Worm (Caenorhabditis elegans) whole organism, L2 larva: ENCODE data around the gene nlp-61.

Source experiments
- C34F6.9 ChIP-seq: fragments of 150-350 bp; optimal IDR thresholded peaks from 2 replicates; lab custom pipeline; 2014; ENCODE audit warnings: missing biosample characterization, missing genetic modification characterization
- F13H6.1 ChIP-seq: sonication (generic microtip); optimal IDR thresholded peaks from 2 replicates; lab custom pipeline; 2016; ENCODE audit warnings: missing genetic modification characterization, missing compliant biosample characterization
- R02D3.7 ChIP-seq: fragments of 150-350 bp; optimal IDR thresholded peaks from 2 replicates; lab custom pipeline; 2014; ENCODE audit warnings: missing biosample characterization, missing genetic modification characterization
- Y55F3AM.14 ChIP-seq: fragments of 200-800 bp; sonication (Bioruptor generic); optimal IDR thresholded peaks from 2 replicates; lab custom pipeline; 2018; ENCODE audit warnings: mild to moderate bottlenecking, missing genetic modification characterization, missing compliant biosample characterization
- aly-2 ChIP-seq: fragments of 150-350 bp; optimal IDR thresholded peaks from 2 replicates; lab custom pipeline; 2014; ENCODE audit warnings: missing biosample characterization, missing genetic modification characterization
- blmp-1 ChIP-seq: sonication (generic microtip); optimal IDR thresholded peaks from 2 replicates; lab custom pipeline; 2017; ENCODE audit warnings: missing genetic modification characterization, mild to moderate bottlenecking, missing compliant biosample characterization, antibody characterized with exemption, moderate library complexity; ENCODE audit not compliant: insufficient read depth
- ceh-82 ChIP-seq: fragments of 150-350 bp; optimal IDR thresholded peaks from 2 replicates; lab custom pipeline; 2014; ENCODE audit warnings: missing biosample characterization, missing genetic modification characterization
- crh-2 ChIP-seq: sonication (generic microtip); optimal IDR thresholded peaks from 2 replicates; lab custom pipeline; 2017; ENCODE audit warnings: missing biosample characterization, missing genetic modification characterization
- dmd-4 ChIP-seq: sonication (generic microtip); optimal IDR thresholded peaks from 2 replicates; lab custom pipeline; 2017; ENCODE audit warnings: missing biosample characterization, missing genetic modification characterization
- egl-27 ChIP-seq: sonication (generic microtip); optimal IDR thresholded peaks from 3 replicates; lab custom pipeline; 2017; ENCODE audit warnings: missing biosample characterization, missing genetic modification reagents, missing genetic modification characterization
- elt-1 ChIP-seq: fragments of 150-350 bp; optimal IDR thresholded peaks from 2 replicates; lab custom pipeline; 2014; ENCODE audit warnings: missing biosample characterization, missing genetic modification characterization
- fos-1 ChIP-seq: fragments of 150-350 bp; optimal IDR thresholded peaks from 2 replicates; lab custom pipeline; 2014; ENCODE audit warnings: missing biosample characterization, missing genetic modification characterization
- gmeb-1 ChIP-seq: fragments of 150-350 bp; optimal IDR thresholded peaks from 2 replicates; lab custom pipeline; 2014; ENCODE audit warnings: missing biosample characterization, missing genetic modification characterization
- lin-11 ChIP-seq: fragments of 150-350 bp; sonication (generic microtip); optimal IDR thresholded peaks from 2 replicates; lab custom pipeline; 2014; ENCODE audit warnings: missing biosample characterization, missing genetic modification characterization, inconsistent platforms, mixed read lengths
- lin-39 ChIP-seq: fragments of 150-350 bp; optimal IDR thresholded peaks from 2 replicates; lab custom pipeline; 2014; ENCODE audit warnings: missing biosample characterization, missing genetic modification reagents, missing genetic modification characterization
- lsy-2 ChIP-seq, 2 experiments: fragments of 150-350 bp in 1 of 2; sonication (generic microtip) in 1 of 2; optimal IDR thresholded peaks; 2 replicates each; lab custom pipeline; 2014 to 2017; ENCODE audit warnings: missing biosample characterization in 2 of 2, missing genetic modification characterization in 2 of 2
- mbf-1 ChIP-seq: sonication (generic microtip); optimal IDR thresholded peaks from 2 replicates; lab custom pipeline; 2017; ENCODE audit warnings: missing biosample characterization, missing genetic modification characterization
- mdl-1 ChIP-seq, 2 experiments: fragments of 150-350 bp in 1 of 2; sonication (generic microtip) in 1 of 2; optimal IDR thresholded peaks; 2 replicates each; lab custom pipeline; 2017; ENCODE audit warnings: missing biosample characterization in 2 of 2, missing genetic modification characterization in 2 of 2
- nhr-10 ChIP-seq: sonication (generic microtip); optimal IDR thresholded peaks from 2 replicates; lab custom pipeline; 2017; ENCODE audit warnings: missing biosample characterization, missing genetic modification characterization
- nhr-11 ChIP-seq: fragments of 150-350 bp; optimal IDR thresholded peaks from 2 replicates; lab custom pipeline; 2014; ENCODE audit warnings: missing biosample characterization, missing genetic modification characterization
- nhr-129 ChIP-seq: fragments of 150-350 bp; optimal IDR thresholded peaks from 2 replicates; lab custom pipeline; 2014; ENCODE audit warnings: missing biosample characterization, missing genetic modification characterization
- nhr-21 ChIP-seq: fragments of 150-350 bp; optimal IDR thresholded peaks from 2 replicates; lab custom pipeline; 2014; ENCODE audit warnings: missing biosample characterization, missing genetic modification characterization
- nhr-23 ChIP-seq: fragments of 150-350 bp; optimal IDR thresholded peaks from 2 replicates; lab custom pipeline; 2014; ENCODE audit warnings: missing biosample characterization, missing genetic modification reagents, missing genetic modification characterization
- nhr-237 ChIP-seq: fragments of 150-350 bp; optimal IDR thresholded peaks from 2 replicates; lab custom pipeline; 2014; ENCODE audit warnings: missing biosample characterization, missing genetic modification characterization
- nhr-25 ChIP-seq: fragments of 150-350 bp; sonication (generic microtip); optimal IDR thresholded peaks from 3 replicates; lab custom pipeline; 2014; ENCODE audit warnings: missing biosample characterization, missing genetic modification characterization
- nhr-6 ChIP-seq: fragments of 150-350 bp; optimal IDR thresholded peaks from 2 replicates; lab custom pipeline; 2014; ENCODE audit warnings: missing biosample characterization, missing genetic modification characterization
- peb-1 ChIP-seq: fragments of 150-350 bp; optimal IDR thresholded peaks from 2 replicates; lab custom pipeline; 2014; ENCODE audit warnings: missing biosample characterization, missing genetic modification characterization
- sma-3 ChIP-seq: sonication (generic microtip); optimal IDR thresholded peaks from 2 replicates; lab custom pipeline; 2016; ENCODE audit warnings: missing genetic modification reagents, missing genetic modification characterization, missing compliant biosample characterization
- sma-9 ChIP-seq, 2 experiments: fragments of 150-350 bp in 1 of 2; sonication (generic microtip) in 1 of 2; optimal IDR thresholded peaks; 2 replicates each; lab custom pipeline; 2014 to 2016; ENCODE audit warnings: missing genetic modification characterization in 2 of 2, mild to moderate bottlenecking in 1 of 2, missing biosample characterization in 1 of 2, missing compliant biosample characterization in 1 of 2, missing genetic modification reagents in 1 of 2, moderate library complexity in 1 of 2
- snpc-4 ChIP-seq: fragments of 150-350 bp; optimal IDR thresholded peaks from 2 replicates; lab custom pipeline; 2014; ENCODE audit warnings: missing biosample characterization, missing genetic modification characterization
- unc-55 ChIP-seq: fragments of 150-350 bp; sonication (generic microtip); optimal IDR thresholded peaks from 3 replicates; lab custom pipeline; 2014; ENCODE audit warnings: missing biosample characterization, missing genetic modification reagents, missing genetic modification characterization
- unc-62 ChIP-seq: fragments of 150-350 bp; optimal IDR thresholded peaks from 2 replicates; lab custom pipeline; 2014; ENCODE audit warnings: missing biosample characterization, missing genetic modification reagents, missing genetic modification characterization
- ztf-11 ChIP-seq: sonication (generic microtip); optimal IDR thresholded peaks from 2 replicates; lab custom pipeline; 2017; ENCODE audit warnings: missing biosample characterization, missing genetic modification characterization
- ztf-4 ChIP-seq: fragments of 150-350 bp; optimal IDR thresholded peaks from 2 replicates; lab custom pipeline; 2014; ENCODE audit warnings: missing biosample characterization, missing genetic modification characterization

Gene nlp-61

DNA sequence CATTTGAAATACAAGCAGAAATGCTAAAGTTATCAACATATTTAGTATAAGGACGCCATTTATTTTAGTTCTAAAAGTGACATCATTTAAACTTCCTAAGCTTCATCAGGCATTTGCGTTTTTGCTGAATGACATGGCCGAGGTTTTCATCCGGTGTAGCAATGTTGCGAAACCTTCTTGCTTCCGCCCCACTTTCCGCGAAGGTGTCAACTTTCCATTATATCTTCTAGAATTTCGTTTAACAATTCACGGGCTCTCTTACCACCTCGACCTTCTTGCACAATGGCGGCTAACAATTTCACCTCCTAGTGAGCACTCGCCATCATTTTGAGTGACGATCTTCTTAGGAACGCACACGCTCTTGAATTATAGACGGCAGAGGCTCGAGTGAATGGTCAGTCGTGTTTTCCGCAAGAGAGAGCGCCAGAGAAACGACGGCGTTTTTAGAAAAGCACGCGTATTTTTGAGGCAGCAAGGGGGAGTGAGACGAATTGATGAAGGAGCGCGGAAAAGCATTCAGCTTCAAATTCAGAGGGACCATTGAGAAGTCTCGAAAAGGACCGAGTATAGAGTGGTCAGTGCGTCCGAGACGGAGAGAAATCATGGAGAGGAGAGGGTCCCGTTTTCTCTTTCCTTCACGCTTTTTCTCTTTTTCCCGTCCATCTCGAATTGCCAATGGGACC, 26.4 kb downstream of the nlp-61 start (continued):
- no peak for TF ChIP-seq mbf-1 (tag; lab: Kevin White, UChicago)

DNA sequence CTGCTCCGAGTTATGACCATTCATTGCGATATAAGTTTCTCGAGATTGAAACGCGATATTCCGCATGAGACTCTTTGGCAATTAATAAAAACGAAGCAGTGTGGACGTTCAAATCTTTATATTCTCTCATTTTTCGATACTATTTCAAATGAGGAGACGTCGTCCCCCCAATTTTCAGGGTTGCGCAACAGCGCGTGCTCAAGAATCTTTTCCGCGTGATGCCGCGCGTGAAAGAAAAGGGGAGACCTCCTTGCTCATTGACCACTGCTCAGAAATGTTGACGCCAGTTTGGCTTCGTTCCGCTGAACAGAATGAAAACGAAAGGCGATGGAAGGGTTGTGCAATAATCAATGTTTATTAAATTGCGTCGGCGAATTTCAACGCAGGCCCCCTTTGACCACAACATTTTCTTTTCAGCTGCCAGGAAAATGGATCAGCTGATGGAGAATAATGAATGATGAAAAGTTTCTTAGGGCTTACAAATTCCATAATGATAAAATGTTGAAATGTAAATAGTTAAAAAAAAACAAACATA, 28.1 kb downstream of the nlp-61 start:
- peak; percentile 20 for TF ChIP-seq lin-11
- no peak for TF ChIP-seq nhr-25 (tag; lab: Kevin White, UChicago)

DNA sequence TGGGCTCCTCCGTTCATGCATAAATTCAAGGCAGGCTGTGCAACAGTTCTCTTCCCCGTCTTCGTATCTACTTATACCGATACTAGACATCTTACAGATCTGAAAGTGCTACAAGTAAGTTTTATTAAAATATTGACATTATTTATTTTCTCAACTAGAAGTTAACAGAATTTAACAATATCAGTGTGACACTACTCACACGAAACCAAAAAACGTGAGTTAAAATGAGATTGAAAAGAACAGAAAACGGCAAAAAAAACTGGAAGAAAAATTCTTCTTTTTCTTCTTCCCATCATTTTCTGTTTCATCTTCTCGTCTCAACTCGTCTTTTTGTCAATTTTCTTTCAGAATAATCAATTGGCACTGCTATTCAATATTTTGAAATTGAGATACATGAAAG, 29.4 kb downstream of the nlp-61 start, which contains the start of gene F27D9.12:
Gene F27D9.12, minus strand, starts transcription at position 101 of the 400 bp plus-strand sequence.
- TF ChIP-seq nhr-129 (no peak), nhr-237 (tag; lab: Kevin White, UChicago) (no peak), ztf-11 (tag; lab: Kevin White, UChicago) (no peak), blmp-1 (tag; lab: Kevin White, UChicago) (no peak), nhr-11 (tag; lab: Kevin White, UChicago) (no peak), C34F6.9 (tag; lab: Kevin White, UChicago) (no peak), fos-1 (tag; lab: Kevin White, UChicago) (no peak), ceh-82 (tag; lab: Kevin White, UChicago) (no peak), nhr-23 (tag; lab: Kevin White, UChicago) (no peak), nhr-21 (tag; lab: Kevin White, UChicago) (no peak), R02D3.7 (no peak), egl-27 (tag; lab: Kevin White, UChicago) (no peak), peb-1 (no peak), nhr-6 (tag; lab: Kevin White, UChicago) (no peak), sma-3 (GFP tag; lab: Kevin White, UChicago) (no peak), dmd-4 (tag; lab: Kevin White, UChicago) (no peak), aly-2 (no peak), snpc-4 (tag; lab: Kevin White, UChicago) (no peak)
- TF ChIP-seq, all 48 proteins: peak for 0

DNA sequence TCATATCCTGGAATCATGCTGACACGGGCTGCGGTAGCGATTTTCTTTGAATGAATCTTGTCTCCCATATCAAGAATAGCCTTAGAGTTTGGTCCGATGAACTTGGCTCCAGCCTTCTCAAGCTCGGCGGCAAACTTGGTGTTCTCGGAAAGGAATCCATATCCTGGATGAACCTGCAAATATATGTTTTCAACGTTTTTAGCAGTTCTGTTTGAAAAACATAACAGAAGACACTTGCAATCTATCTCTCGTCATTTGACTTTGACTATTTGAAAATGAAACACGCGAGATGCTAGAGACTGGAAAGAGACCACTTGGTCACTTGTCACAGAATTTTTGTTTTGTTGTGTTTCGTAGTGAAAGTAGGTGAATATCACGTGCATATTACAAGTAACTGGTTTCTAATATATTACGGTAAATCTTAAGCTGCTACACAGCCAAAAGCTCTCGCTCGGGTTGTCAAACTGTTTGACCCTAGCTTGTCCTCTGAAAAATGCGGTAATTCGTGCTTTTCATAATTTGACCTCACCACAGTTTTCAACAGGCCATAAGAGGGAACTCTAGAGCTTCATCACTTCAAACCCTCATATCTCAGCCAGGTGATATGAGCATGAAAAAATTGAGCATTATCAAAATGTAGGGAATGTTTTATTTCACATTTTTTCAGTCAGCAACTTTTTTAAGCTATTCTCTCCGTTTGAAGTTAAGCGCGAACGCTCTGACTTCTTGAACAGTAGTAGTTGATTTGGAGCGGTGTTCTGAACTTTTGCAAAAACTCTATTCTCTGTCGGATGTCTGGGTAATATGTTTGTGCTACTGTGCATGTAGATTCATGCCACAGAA, 32.4 kb downstream of the nlp-61 start:
- TF ChIP-seq nhr-10 (tag; lab: Kevin White, UChicago) (no peak), sma-9 (GFP tag; optimal IDR thresholded peaks at IDR 0.05; lab: Kevin White, UChicago) (peak; percentile 8), sma-9 (tag; optimal IDR thresholded peaks at IDR 0.05; lab: Kevin White, UChicago) (no peak), mdl-1 (tag; optimal IDR thresholded peaks at IDR 0.05; lab: Kevin White, UChicago) (no peak), unc-62 (GFP tag; lab: Kevin White, UChicago) (no peak), unc-55 (no peak), dmd-4 (tag; lab: Kevin White, UChicago) (no peak), gmeb-1 (tag; lab: Kevin White, UChicago) (peak; percentile 4), lin-39 (tag; lab: Kevin White, UChicago) (no peak), ceh-82 (tag; lab: Kevin White, UChicago) (no peak), sma-3 (GFP tag; lab: Kevin White, UChicago) (no peak), nhr-6 (tag; lab: Kevin White, UChicago) (no peak), Y55F3AM.14 (no peak), nhr-25 (tag; lab: Kevin White, UChicago) (peak; percentile 34), crh-2 (no peak), nhr-129 (peak; percentile 73), F13H6.1 (tag; lab: Kevin White, UChicago) (peak; percentile 14), lsy-2 (tag; optimal IDR thresholded peaks at IDR 0.05; lab: Kevin White, UChicago) (peak in 1 of 2 experiments; percentile 36), fos-1 (tag; lab: Kevin White, UChicago) (no peak), ztf-4 (no peak), nhr-237 (tag; lab: Kevin White, UChicago) (no peak), nhr-21 (tag; lab: Kevin White, UChicago) (no peak), blmp-1 (tag; lab: Kevin White, UChicago) (peak; percentile 34), elt-1 (no peak)
